Worm (Caenorhabditis elegans): ENCODE data around the gene rig-3.

DNA sequence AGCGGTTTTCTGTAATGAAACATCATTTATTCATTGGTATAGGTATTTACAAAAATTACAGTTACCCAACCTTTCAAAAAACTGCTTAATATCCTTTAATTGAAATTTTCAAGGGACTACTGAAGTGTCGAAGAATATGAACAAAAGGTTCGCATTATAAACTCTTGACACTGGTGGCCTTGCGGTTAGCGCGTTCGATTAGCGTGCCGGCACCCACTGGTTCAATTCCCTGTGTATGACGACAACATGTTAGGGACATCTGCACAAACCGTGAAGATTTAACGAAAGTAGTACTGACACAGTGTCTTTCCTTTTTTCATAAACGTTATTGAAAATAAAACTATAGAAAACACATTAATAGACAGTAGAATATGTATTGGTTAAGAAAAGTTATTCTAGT is 14.3 kb downstream of the rig-3 start:
- TF ChIP-seq nhr-90 (tag; optimal IDR thresholded peaks at IDR 0.05) = peak; percentile 87
- no peak for TF ChIP-seq zfh-2 (GFP tag; conservative IDR thresholded peaks at IDR 0.05)
- TF ChIP-seq lir-1 (GFP tag; conservative IDR thresholded peaks at IDR 0.05) = no peak
- TF ChIP-seq F57A8.1 (GFP tag; optimal IDR thresholded peaks at IDR 0.05) = peak; percentile 89
- peak; percentile 68 for TF ChIP-seq gei-17 (GFP tag; optimal IDR thresholded peaks at IDR 0.05)
- TF ChIP-seq unc-130 (GFP tag; optimal IDR thresholded peaks at IDR 0.05) = peak; percentile 6
- no peak for TF ChIP-seq sea-2 (GFP tag; IDR thresholded peaks at IDR 0.05)

Data from whole organism, young adult.